Fruit fly (Drosophila melanogaster) whole organism, embryonic: ENCODE measurements around the gene CG4004.
A peak's percentile ranks its signal among the peaks of the same experiment; 100 is the strongest.

Source experiments
- Aef1 ChIP-seq: fragments of 200-800 bp; sonication (Bioruptor generic); IDR thresholded peaks from 3 replicates; pipeline ENCODE4 v1.3.6; 2022; ENCODE audit warnings: missing biosample characterization, missing genetic modification characterization
- CG10543 ChIP-seq: fragments of 200-800 bp; sonication (Bioruptor generic); optimal IDR thresholded peaks from 3 replicates; lab custom pipeline; 2017; ENCODE audit warnings: missing biosample characterization, mild to moderate bottlenecking, missing genetic modification characterization, moderate library complexity
- CG14050 ChIP-seq: fragments of 200-800 bp; sonication (Bioruptor generic); IDR thresholded peaks from 3 replicates; pipeline ENCODE4 v1.3.6; 2022; ENCODE audit warnings: missing biosample characterization, missing genetic modification characterization
- CG15479 ChIP-seq: fragments of 200-800 bp; sonication (Bioruptor generic); optimal IDR thresholded peaks from 3 replicates; lab custom pipeline; 2019; ENCODE audit warnings: missing biosample characterization, mild to moderate bottlenecking, missing genetic modification characterization, moderate library complexity
- CG1602 ChIP-seq: fragments of 200-800 bp; sonication (Bioruptor generic); optimal IDR thresholded peaks from 3 replicates; lab custom pipeline; 2016; ENCODE audit warnings: missing biosample characterization, missing genetic modification characterization
- CG1647 ChIP-seq: fragments of 200-800 bp; sonication (Bioruptor generic); optimal IDR thresholded peaks from 3 replicates; lab custom pipeline; 2016; ENCODE audit warnings: missing biosample characterization, missing genetic modification characterization
- CG1832 ChIP-seq: fragments of 200-800 bp; sonication (Bioruptor generic); optimal IDR thresholded peaks from 2 replicates; lab custom pipeline; 2017; ENCODE audit warnings: missing biosample characterization, mild to moderate bottlenecking, missing genetic modification characterization, inconsistent platforms
- CG18599 ChIP-seq: fragments of 200-800 bp; sonication (Bioruptor generic); optimal IDR thresholded peaks from 3 replicates; lab custom pipeline; 2017; ENCODE audit warnings: missing biosample characterization, missing genetic modification characterization, mild to moderate bottlenecking, moderate library complexity, missing genetic modification reagents
- CG18764 ChIP-seq: fragments of 200-800 bp; sonication (Bioruptor generic); optimal IDR thresholded peaks from 3 replicates; lab custom pipeline; 2016; ENCODE audit warnings: missing biosample characterization, missing genetic modification characterization
- CG30403 ChIP-seq: fragments of 200-800 bp; sonication (Bioruptor generic); optimal IDR thresholded peaks from 3 replicates; lab custom pipeline; 2016; ENCODE audit warnings: missing biosample characterization, missing genetic modification characterization
- CG3065 ChIP-seq: fragments of 200-800 bp; sonication (Bioruptor generic); optimal IDR thresholded peaks from 2 replicates; lab custom pipeline; 2016; ENCODE audit warnings: missing biosample characterization, missing genetic modification characterization
- CG4707 ChIP-seq: fragments of 200-800 bp; sonication (Bioruptor generic); optimal IDR thresholded peaks from 2 replicates; lab custom pipeline; 2018; ENCODE audit warnings: missing biosample characterization, mild to moderate bottlenecking, missing genetic modification characterization, moderate library complexity
- CG6683 ChIP-seq: fragments of 200-800 bp; sonication (Bioruptor generic); optimal IDR thresholded peaks from 2 replicates; lab custom pipeline; 2017; ENCODE audit warnings: missing biosample characterization, mild to moderate bottlenecking, missing genetic modification characterization, missing genetic modification reagents
- CG7556 ChIP-seq: fragments of 200-800 bp; sonication (Bioruptor generic); optimal IDR thresholded peaks from 2 replicates; lab custom pipeline; 2017; ENCODE audit warnings: missing biosample characterization, mild to moderate bottlenecking, missing genetic modification characterization
- CG8089 ChIP-seq: fragments of 200-800 bp; sonication (Bioruptor generic); optimal IDR thresholded peaks from 3 replicates; lab custom pipeline; 2016; ENCODE audit warnings: missing biosample characterization, missing genetic modification characterization
- Chrac-16 ChIP-seq: fragments of 200-800 bp; sonication (Bioruptor generic); optimal IDR thresholded peaks from 3 replicates; lab custom pipeline; 2016; ENCODE audit warnings: missing biosample characterization, missing genetic modification characterization
- CoRest ChIP-seq: fragments of 200-800 bp; sonication (Bioruptor generic); optimal IDR thresholded peaks from 3 replicates; lab custom pipeline; 2018; ENCODE audit warnings: missing biosample characterization, mild to moderate bottlenecking, missing genetic modification characterization, moderate library complexity
- E2f2 ChIP-seq: fragments of 200-800 bp; sonication (Bioruptor generic); IDR thresholded peaks from 2 replicates; pipeline ENCODE4 v1.3.6; 2022; ENCODE audit warnings: missing biosample characterization, missing genetic modification characterization
- HLH3B ChIP-seq: fragments of 200-800 bp; sonication (Bioruptor generic); IDR thresholded peaks from 2 replicates; pipeline ENCODE4 v1.3.6; 2022; ENCODE audit warnings: missing biosample characterization, missing genetic modification characterization
- Max ChIP-seq: fragments of 200-800 bp; sonication (Bioruptor generic); optimal IDR thresholded peaks from 2 replicates; lab custom pipeline; 2016; ENCODE audit warnings: missing biosample characterization, mild to moderate bottlenecking, missing genetic modification characterization
- Meics ChIP-seq: fragments of 200-800 bp; sonication (Bioruptor generic); optimal IDR thresholded peaks from 2 replicates; lab custom pipeline; 2017; ENCODE audit warnings: missing biosample characterization, mild to moderate bottlenecking, missing genetic modification characterization
- Neu2 ChIP-seq: fragments of 200-800 bp; sonication (Bioruptor generic); optimal IDR thresholded peaks from 3 replicates; lab custom pipeline; 2016; ENCODE audit warnings: missing biosample characterization, missing genetic modification characterization, borderline replicate concordance
- Rfx ChIP-seq: fragments of 200-800 bp; sonication (Bioruptor generic); IDR thresholded peaks from 2 replicates; pipeline ENCODE4 v1.3.6; 2022; ENCODE audit warnings: missing biosample characterization, missing genetic modification characterization
- Scr ChIP-seq: fragments of 200-800 bp; sonication (Bioruptor generic); IDR thresholded peaks from 2 replicates; pipeline ENCODE4 v1.3.6; 2022; ENCODE audit warnings: missing biosample characterization, missing genetic modification characterization; ENCODE audit not compliant: partially characterized antibody
- Sin3A ChIP-seq: fragments of >200 bp; optimal IDR thresholded peaks from 2 replicates; lab custom pipeline; 2018
- Sox102F ChIP-seq: fragments of 200-800 bp; sonication (Bioruptor generic); optimal IDR thresholded peaks from 2 replicates; lab custom pipeline; 2018; ENCODE audit warnings: missing biosample characterization, mild to moderate bottlenecking, missing genetic modification characterization, moderate library complexity
- Ssrp ChIP-seq: fragments of 200-800 bp; sonication (Bioruptor generic); optimal IDR thresholded peaks from 2 replicates; lab custom pipeline; 2018; ENCODE audit warnings: missing biosample characterization, mild to moderate bottlenecking, missing genetic modification characterization, moderate library complexity
- Vsx1 ChIP-seq: fragments of 200-800 bp; sonication (Bioruptor generic); optimal IDR thresholded peaks from 2 replicates; lab custom pipeline; 2017; ENCODE audit warnings: missing biosample characterization, mild to moderate bottlenecking, missing genetic modification characterization, missing genetic modification reagents
- ara ChIP-seq: fragments of 200-800 bp; sonication (Bioruptor generic); IDR thresholded peaks from 2 replicates; pipeline ENCODE4 v1.3.6; 2022; ENCODE audit warnings: missing biosample characterization, missing genetic modification characterization
- bab2 ChIP-seq: fragments of 200-800 bp; sonication (Bioruptor generic); optimal IDR thresholded peaks from 2 replicates; lab custom pipeline; 2016; ENCODE audit warnings: missing biosample characterization, missing genetic modification characterization
- bowl ChIP-seq: fragments of 200-800 bp; sonication (Bioruptor generic); IDR thresholded peaks from 2 replicates; pipeline ENCODE4 v1.3.6; 2022; ENCODE audit warnings: missing biosample characterization, missing genetic modification characterization
- btn ChIP-seq: fragments of 200-800 bp; sonication (Bioruptor generic); optimal IDR thresholded peaks from 2 replicates; lab custom pipeline; 2016; ENCODE audit warnings: missing biosample characterization, missing genetic modification characterization
- cad ChIP-seq: fragments of >200 bp; optimal IDR thresholded peaks from 2 replicates; lab custom pipeline; 2017; ENCODE audit warnings: missing biosample characterization, missing genetic modification characterization
- ci ChIP-seq: fragments of 200-800 bp; sonication (Bioruptor generic); IDR thresholded peaks from 3 replicates; pipeline ENCODE4 v1.3.6; 2022; ENCODE audit warnings: missing biosample characterization, missing genetic modification characterization
- crp ChIP-seq, 2 experiments: fragments of 200-800 bp; sonication (Bioruptor generic); optimal IDR thresholded peaks; 2 replicates in 1 of 2; 3 replicates in 1 of 2; lab custom pipeline; 2017; ENCODE audit warnings: missing biosample characterization in 2 of 2, missing genetic modification characterization in 2 of 2, mild to moderate bottlenecking in 1 of 2, moderate library complexity in 1 of 2
- ems ChIP-seq: fragments of 200-800 bp; sonication (Bioruptor generic); optimal IDR thresholded peaks from 3 replicates; lab custom pipeline; 2016; ENCODE audit warnings: missing biosample characterization, missing genetic modification characterization
- eve ChIP-seq, 2 experiments: fragments of >200 bp; optimal IDR thresholded peaks; 2 replicates each; lab custom pipeline; 2017; ENCODE audit warnings: missing biosample characterization in 2 of 2, missing genetic modification characterization in 2 of 2
- fd96Cb ChIP-seq: fragments of 200-800 bp; sonication (Bioruptor generic); optimal IDR thresholded peaks from 2 replicates; lab custom pipeline; 2018; ENCODE audit warnings: missing biosample characterization, mild to moderate bottlenecking, missing genetic modification characterization, moderate library complexity
- gce ChIP-seq: fragments of 200-800 bp; sonication (Bioruptor generic); IDR thresholded peaks from 3 replicates; pipeline ENCODE4 v1.3.6; 2022; ENCODE audit warnings: missing biosample characterization, missing genetic modification characterization
- gfzf ChIP-seq: fragments of 200-800 bp; sonication (Bioruptor generic); optimal IDR thresholded peaks from 2 replicates; lab custom pipeline; 2016; ENCODE audit warnings: missing biosample characterization, mild to moderate bottlenecking, missing genetic modification characterization, moderate library complexity
- ind ChIP-seq: fragments of 200-800 bp; sonication (Bioruptor generic); optimal IDR thresholded peaks from 3 replicates; lab custom pipeline; 2016; ENCODE audit warnings: missing biosample characterization, missing genetic modification characterization
- ken ChIP-seq: fragments of 200-800 bp; sonication (Bioruptor generic); IDR thresholded peaks from 3 replicates; pipeline ENCODE4 v1.3.6; 2022; ENCODE audit warnings: missing biosample characterization, missing genetic modification characterization
- pan ChIP-seq, 4 experiments: fragments of >200 bp in 3 of 4; fragments of 200-800 bp in 1 of 4; sonication (Bioruptor generic) in 1 of 4; optimal IDR thresholded peaks in 3 of 4; IDR thresholded peaks in 1 of 4; 2 replicates each; pipeline versions ENCODE4 v1.3.6 to Lab custom; 2017 to 2022; ENCODE audit warnings: missing biosample characterization in 2 of 4, missing genetic modification characterization in 2 of 4, mixed read lengths in 1 of 4
- phol ChIP-seq: fragments of 200-800 bp; sonication (Bioruptor generic); optimal IDR thresholded peaks from 3 replicates; lab custom pipeline; 2018; ENCODE audit warnings: missing biosample characterization, mild to moderate bottlenecking, missing genetic modification characterization, moderate library complexity
- pita ChIP-seq: fragments of 200-800 bp; sonication (Bioruptor generic); optimal IDR thresholded peaks from 2 replicates; lab custom pipeline; 2017; ENCODE audit warnings: missing biosample characterization, mild to moderate bottlenecking, missing genetic modification characterization
- pum ChIP-seq: fragments of 200-800 bp; sonication (Bioruptor generic); optimal IDR thresholded peaks from 2 replicates; lab custom pipeline; 2016; ENCODE audit warnings: missing biosample characterization, missing genetic modification characterization
- sisA ChIP-seq: fragments of 200-800 bp; sonication (Bioruptor generic); IDR thresholded peaks from 2 replicates; pipeline ENCODE4 v1.3.6; 2022; ENCODE audit warnings: missing biosample characterization, missing genetic modification characterization
- tin ChIP-seq: fragments of 200-800 bp; sonication (Bioruptor generic); optimal IDR thresholded peaks from 3 replicates; lab custom pipeline; 2016; ENCODE audit warnings: missing biosample characterization, missing genetic modification characterization
- tll ChIP-seq, 2 experiments: fragments of 200-800 bp in 1 of 2; fragments of >200 bp in 1 of 2; sonication (Bioruptor generic) in 1 of 2; optimal IDR thresholded peaks; 2 replicates each; lab custom pipeline; 2017 to 2019; ENCODE audit warnings: missing biosample characterization in 2 of 2, missing genetic modification characterization in 2 of 2, mild to moderate bottlenecking in 1 of 2, moderate library complexity in 1 of 2
- vfl ChIP-seq: fragments of 200-800 bp; sonication (Bioruptor generic); optimal IDR thresholded peaks from 2 replicates; lab custom pipeline; 2016; ENCODE audit warnings: missing biosample characterization, missing genetic modification characterization

Gene CG4004

DNA sequence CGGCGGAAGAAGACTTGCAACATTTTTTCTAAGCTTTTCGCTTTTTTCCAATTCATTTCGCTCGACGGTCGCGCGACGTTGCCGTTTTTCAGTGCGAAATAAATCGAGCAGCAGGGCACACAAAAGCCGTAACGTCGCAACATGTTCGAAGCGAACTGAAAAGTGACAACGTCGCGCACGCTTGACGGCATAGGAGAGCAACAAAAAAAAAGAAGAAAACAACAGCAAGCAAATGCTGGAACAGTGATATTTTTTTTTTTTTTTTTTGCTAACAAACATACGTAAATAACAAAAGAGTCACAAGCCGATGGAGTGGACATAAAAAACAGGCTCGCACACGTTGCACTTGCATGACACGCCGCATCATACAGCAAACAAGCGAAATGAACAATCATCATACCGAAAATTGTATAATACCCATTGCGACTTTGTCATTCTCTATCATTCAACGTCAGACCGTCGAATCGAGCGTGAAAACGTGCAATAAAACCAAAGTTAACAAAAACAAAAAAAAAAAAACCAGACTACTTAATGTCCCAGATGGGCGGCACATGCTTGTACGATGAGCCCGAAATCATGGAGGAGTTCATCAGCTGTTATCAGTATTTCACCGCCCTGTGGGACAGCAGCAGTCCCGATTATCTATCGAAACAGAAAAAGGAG, at the start of gene CG4004 (continued):
- no peak for TF ChIP-seq CG30403 (GFP tag; lab: Kevin White, UChicago)
- TF ChIP-seq CG4707, result no peak
- TF ChIP-seq CG1647 (GFP tag; lab: Kevin White, UChicago), result no peak
- TF ChIP-seq sisA, result no peak
- TF ChIP-seq CG8089, result no peak
- 0 out of 2 replicates have a peak, but pooled peaks have one; percentile 7 for TF ChIP-seq Rfx
- TF ChIP-seq CG1832 (GFP tag; lab: Kevin White, UChicago), result no peak
- TF ChIP-seq vfl, result no peak
- 0 out of 2 replicates have a peak, but pooled peaks have one; percentile 17 for TF ChIP-seq HLH3B (GFP tag; lab: Robert Waterston, UW)
- no peak for TF ChIP-seq pan (optimal IDR thresholded peaks at IDR 0.05; lab: Kevin White, UChicago)
- TF ChIP-seq pan (GFP tag; optimal IDR thresholded peaks at IDR 0.05 in 1 of 2, IDR thresholded peaks at IDR 0.05 in 1 of 2), result peak in 1 of 2 experiments; percentile 34
- TF ChIP-seq gce (GFP tag; lab: Robert Waterston, UW), result no peak
- TF ChIP-seq pum, result no peak
- no peak for TF ChIP-seq tin (GFP tag; lab: Kevin White, UChicago)
- no peak for TF ChIP-seq tll (GFP tag; optimal IDR thresholded peaks at IDR 0.05; lab: Kevin White, UChicago)
- no peak for TF ChIP-seq CG3065 (GFP tag; lab: Kevin White, UChicago)
- TF ChIP-seq CG15479, result peak; percentile 56
- TF ChIP-seq CoRest (tag; lab: Kevin White, UChicago), result peak; percentile 1
- TF ChIP-seq CG6683, result no peak
- no peak for TF ChIP-seq bowl (GFP tag; lab: Robert Waterston, UW)
- TF ChIP-seq CG18764 (GFP tag; lab: Kevin White, UChicago), result peak; percentile 70
- TF ChIP-seq ara (GFP tag; lab: Robert Waterston, UW), result no peak
- TF ChIP-seq Sin3A (lab: Kevin White, UChicago), result no peak
- TF ChIP-seq gfzf (GFP tag; lab: Kevin White, UChicago), result no peak
- no peak for TF ChIP-seq Aef1 (GFP tag; lab: Robert Waterston, UW)
- TF ChIP-seq Chrac-16 (GFP tag; lab: Kevin White, UChicago), result no peak
- TF ChIP-seq crp (GFP tag; optimal IDR thresholded peaks at IDR 0.05; lab: Kevin White, UChicago), result no peak
- peak; percentile 58 for TF ChIP-seq phol (tag; lab: Kevin White, UChicago)
- TF ChIP-seq CG14050 (GFP tag; lab: Robert Waterston, UW), result no peak
- 0 out of 3 replicates have a peak, but pooled peaks have one; percentile 32 for TF ChIP-seq ken
- no peak for TF ChIP-seq CG1602 (GFP tag; lab: Kevin White, UChicago)
- no peak for TF ChIP-seq Max (GFP tag; lab: Kevin White, UChicago)
- no peak for TF ChIP-seq eve (GFP tag; optimal IDR thresholded peaks at IDR 0.05; lab: Kevin White, UChicago)
- TF ChIP-seq pita (GFP tag; lab: Kevin White, UChicago), result no peak
- no peak for TF ChIP-seq Scr
- TF ChIP-seq ems (GFP tag; lab: Kevin White, UChicago), result no peak
- TF ChIP-seq CG7556 (GFP tag; lab: Kevin White, UChicago), result no peak
- TF ChIP-seq Neu2 (GFP tag; lab: Kevin White, UChicago), result no peak
- TF ChIP-seq btn (GFP tag; lab: Kevin White, UChicago), result no peak
- peak; percentile 19 for TF ChIP-seq Sox102F (GFP tag; lab: Kevin White, UChicago)
- no peak for TF ChIP-seq Meics (GFP tag; lab: Kevin White, UChicago)
- TF ChIP-seq CG10543 (GFP tag; lab: Kevin White, UChicago), result no peak
- no peak for TF ChIP-seq ind (GFP tag; lab: Kevin White, UChicago)
- peak; percentile 3 for TF ChIP-seq Ssrp (tag; lab: Kevin White, UChicago)
- TF ChIP-seq fd96Cb, result no peak
- no peak for TF ChIP-seq Vsx1 (GFP tag; lab: Kevin White, UChicago)
- no peak for TF ChIP-seq E2f2
- TF ChIP-seq CG18599 (GFP tag; lab: Kevin White, UChicago), result no peak
- no peak for TF ChIP-seq cad (GFP tag; lab: Kevin White, UChicago)
- TF ChIP-seq ci (GFP tag; lab: Robert Waterston, UW), result no peak
- no peak for TF ChIP-seq bab2 (GFP tag; lab: Kevin White, UChicago)
